Fruit fly (Drosophila melanogaster): ENCODE results near the gene CG5435.
A peak's percentile ranks its signal among the peaks of the same experiment; 100 is the strongest.

The CG5435 gene

dm6 chr2L:12460767-12461739, 30.4 kb upstream of the CG5435 start:
- peak; percentile 86 for TF ChIP-seq Eip93F (GFP tag; optimal IDR thresholded peaks at IDR 0.05)
- TF ChIP-seq CG8119 (GFP tag; IDR thresholded peaks at IDR 0.05), result peak; percentile 58; the same call in 2 of the 3 replicates
- TF ChIP-seq Met (GFP tag; optimal IDR thresholded peaks at IDR 0.05), result peak; percentile 63
- TF ChIP-seq CG6792 (GFP tag; optimal IDR thresholded peaks at IDR 0.05), result peak; percentile 32
- TF ChIP-seq CG11762 (GFP tag; optimal IDR thresholded peaks at IDR 0.05; ENCODE audit: insufficient read depth), result no peak
- no peak for TF ChIP-seq Hr38 (GFP tag; optimal IDR thresholded peaks at IDR 0.05)
- peak; percentile 30 for TF ChIP-seq lz (GFP tag; optimal IDR thresholded peaks at IDR 0.05)
- peak; percentile 64 for TF ChIP-seq CG16779 (tag; optimal IDR thresholded peaks at IDR 0.05)
- TF ChIP-seq CG4318 (GFP tag; optimal IDR thresholded peaks at IDR 0.05), result no peak
- no peak for TF ChIP-seq Hr39 (GFP tag; optimal IDR thresholded peaks at IDR 0.05)
- TF ChIP-seq esn (GFP tag; optimal IDR thresholded peaks at IDR 0.05), result peak; percentile 69
- TF ChIP-seq Eip78C (GFP tag), result peak; percentile 88
- no peak; the same call in 1 of the 2 replicates for TF ChIP-seq CG15336 (GFP tag; IDR thresholded peaks at IDR 0.05)
- TF ChIP-seq Sox15 (GFP tag; optimal IDR thresholded peaks at IDR 0.05), result no peak
- TF ChIP-seq net (GFP tag; optimal IDR thresholded peaks at IDR 0.05), result peak; percentile 72
- peak; percentile 62 for TF ChIP-seq dsx (GFP tag; optimal IDR thresholded peaks at IDR 0.05; ENCODE audit: poor library complexity, severe bottlenecking)
- TF ChIP-seq CG8632 (GFP tag; optimal IDR thresholded peaks at IDR 0.05), result peak; percentile 34
- no peak for TF ChIP-seq fd59A (GFP tag; optimal IDR thresholded peaks at IDR 0.05)
- TF ChIP-seq CG8319 (GFP tag; optimal IDR thresholded peaks at IDR 0.05), result no peak
- peak; percentile 78 for TF ChIP-seq vri (GFP tag; optimal IDR thresholded peaks at IDR 0.05)
- peak; percentile 56 for TF ChIP-seq Blimp-1 (GFP tag; optimal IDR thresholded peaks at IDR 0.05)
- TF ChIP-seq Gug (GFP tag; IDR thresholded peaks at IDR 0.05), result no peak
- TF ChIP-seq CG6854 (GFP tag; optimal IDR thresholded peaks at IDR 0.05), result peak; percentile 91
- no peak for TF ChIP-seq CG11902 (GFP tag; optimal IDR thresholded peaks at IDR 0.05)
- TF ChIP-seq ss (GFP tag; optimal IDR thresholded peaks at IDR 0.05), result peak; percentile 79 to 84
- peak; percentile 80 for TF ChIP-seq eg (GFP tag; IDR thresholded peaks at IDR 0.05)
- TF ChIP-seq Ets21C (GFP tag; optimal IDR thresholded peaks at IDR 0.05), result no peak
- peak; percentile 69 for TF ChIP-seq CG34406 (GFP tag; optimal IDR thresholded peaks at IDR 0.05)
- TF ChIP-seq Lpt (GFP tag; optimal IDR thresholded peaks at IDR 0.05), result peak; percentile 42
- no peak for TF ChIP-seq dac (GFP tag; optimal IDR thresholded peaks at IDR 0.05)
- TF ChIP-seq svp (GFP tag), result peak; percentile 71
- TF ChIP-seq spab (GFP tag; optimal IDR thresholded peaks at IDR 0.05), result peak; percentile 66
- TF ChIP-seq CG6808 (GFP tag; optimal IDR thresholded peaks at IDR 0.05), result peak; percentile 85
- TF ChIP-seq CG6163 (GFP tag; IDR thresholded peaks at IDR 0.05), result peak; percentile 66; the same call in 2 of the 3 replicates
- peak; percentile 61 for TF ChIP-seq topi (GFP tag; optimal IDR thresholded peaks at IDR 0.05)
- TF ChIP-seq CG7368 (GFP tag; optimal IDR thresholded peaks at IDR 0.05), result no peak
- TF ChIP-seq CG1621 (tag; optimal IDR thresholded peaks at IDR 0.05), result peak; percentile 39
- peak; percentile 68 for TF ChIP-seq Sox102F (GFP tag; optimal IDR thresholded peaks at IDR 0.05)
- peak; percentile 18 for TF ChIP-seq CG32006 (GFP tag; optimal IDR thresholded peaks at IDR 0.05)
- peak; percentile 32 for TF ChIP-seq CG10631 (GFP tag; optimal IDR thresholded peaks at IDR 0.05)
- peak; percentile 86 for TF ChIP-seq CG9139 (GFP tag; optimal IDR thresholded peaks at IDR 0.05)
- peak; percentile 64 for TF ChIP-seq CG6276 (GFP tag; optimal IDR thresholded peaks at IDR 0.05)
- peak; percentile 57 for TF ChIP-seq Smox (GFP tag; optimal IDR thresholded peaks at IDR 0.05)
- TF ChIP-seq achi (GFP tag; optimal IDR thresholded peaks at IDR 0.05), result peak; percentile 35
- TF ChIP-seq salr (GFP tag; optimal IDR thresholded peaks at IDR 0.05), result peak in 1 of 2 experiments; percentile 0
- peak; percentile 35 for TF ChIP-seq CG3032 (tag; optimal IDR thresholded peaks at IDR 0.05)
- TF ChIP-seq pdm3 (GFP tag; optimal IDR thresholded peaks at IDR 0.05), result peak; percentile 26
- peak; percentile 99 for TF ChIP-seq fkh (GFP tag; optimal IDR thresholded peaks at IDR 0.05)
- peak; percentile 58 for TF ChIP-seq CG3919 (GFP tag; optimal IDR thresholded peaks at IDR 0.05)
